Worm (Caenorhabditis elegans): ENCODE results near the gene Y102A5C.4.

DNA sequence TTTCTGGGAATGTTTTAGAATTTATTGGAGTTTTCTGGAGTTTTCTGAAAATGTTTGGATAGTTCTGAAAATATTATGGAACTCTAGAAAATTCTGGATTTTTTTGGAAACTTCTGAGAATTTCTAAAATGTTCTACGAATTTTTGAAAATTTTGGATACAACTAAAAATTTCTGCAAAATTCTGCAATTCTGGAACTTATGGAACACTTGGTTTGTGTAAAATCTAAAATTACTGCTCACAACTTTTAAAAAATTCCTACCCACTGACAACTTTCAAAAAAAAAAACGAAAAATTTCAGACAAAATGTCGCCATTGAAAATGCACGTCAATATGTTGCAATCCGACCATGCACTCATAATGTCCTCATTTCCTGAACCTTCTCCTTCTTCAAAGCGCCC lies 17.4 kb upstream of the Y102A5C.4 start, which contains the start of gene nhr-262:
- TF ChIP-seq ama-1 (optimal IDR thresholded peaks at IDR 0.05), result no peak
- no peak for TF ChIP-seq dmd-4 (tag; optimal IDR thresholded peaks at IDR 0.05; ENCODE audit: borderline replicate concordance)
- TF ChIP-seq npax-4 (tag; optimal IDR thresholded peaks at IDR 0.05), result no peak
- no peak for TF ChIP-seq sox-2 (GFP tag; IDR thresholded peaks at IDR 0.05)
- no peak for TF ChIP-seq sox-4 (tag; optimal IDR thresholded peaks at IDR 0.05)
- no peak for TF ChIP-seq T23F11.4 (GFP tag; optimal IDR thresholded peaks at IDR 0.05)
- no peak for TF ChIP-seq che-1 (tag; optimal IDR thresholded peaks at IDR 0.05)
- no peak for TF ChIP-seq tbx-2 (tag; optimal IDR thresholded peaks at IDR 0.05)
- no peak for TF ChIP-seq pha-4 (tag; optimal IDR thresholded peaks at IDR 0.05)
- TF ChIP-seq odd-2 (tag; optimal IDR thresholded peaks at IDR 0.05), result no peak
- TF ChIP-seq elt-4 (tag; optimal IDR thresholded peaks at IDR 0.05), result no peak
- no peak for TF ChIP-seq fkh-10 (GFP tag; optimal IDR thresholded peaks at IDR 0.05)
- no peak for TF ChIP-seq lin-11 (tag; optimal IDR thresholded peaks at IDR 0.05)

Measured in whole organism, late embryonic.